Worm (Caenorhabditis elegans) whole organism, L3 larva: ENCODE results near the gene taco-1.

Source experiments
- ama-1 ChIP-seq: fragments of 150-350 bp; optimal IDR thresholded peaks from 2 replicates; lab custom pipeline; 2018
- daf-12 ChIP-seq: fragments of 150-350 bp; optimal IDR thresholded peaks from 2 replicates; lab custom pipeline; 2014; ENCODE audit warnings: missing biosample characterization, missing genetic modification reagents, missing genetic modification characterization
- lsy-12 ChIP-seq: sonication (generic microtip); optimal IDR thresholded peaks from 2 replicates; lab custom pipeline; 2016; ENCODE audit warnings: mild to moderate bottlenecking, missing genetic modification characterization, missing compliant biosample characterization
- nhr-237 ChIP-seq: fragments of 150-350 bp; optimal IDR thresholded peaks from 2 replicates; lab custom pipeline; 2014; ENCODE audit warnings: missing biosample characterization, missing genetic modification characterization
- pha-4 ChIP-seq: fragments of 150-350 bp; optimal IDR thresholded peaks from 2 replicates; lab custom pipeline; 2014; ENCODE audit warnings: missing biosample characterization, missing genetic modification reagents, missing genetic modification characterization

- TF ChIP-seq nhr-237 (tag; lab: Kevin White, UChicago), result no peak
- no peak for TF ChIP-seq ama-1
- TF ChIP-seq pha-4 (tag; lab: Kevin White, UChicago), result no peak
- no peak for TF ChIP-seq lsy-12
- TF ChIP-seq daf-12, result no peak
Measured at ce11 chrIII:283817-284216, at the start of gene taco-1.
